Worm (Caenorhabditis elegans) whole organism, L2 larva: ENCODE data around the gene pigk-1.
"Not testable (repeated sequence)": the region's sequence is repeated elsewhere in the genome, so short reads cannot be mapped to it uniquely, and the experiment has no call there.

Experiments used
- R02D3.7 ChIP-seq: fragments of 150-350 bp; optimal IDR thresholded peaks from 2 replicates; lab custom pipeline; 2014; ENCODE audit warnings: missing biosample characterization, missing genetic modification characterization
- elt-3 ChIP-seq: sonication (generic microtip); optimal IDR thresholded peaks from 2 replicates; lab custom pipeline; 2017; ENCODE audit warnings: missing biosample characterization, missing genetic modification characterization
- nhr-12 ChIP-seq: fragments of 150-350 bp; optimal IDR thresholded peaks from 2 replicates; lab custom pipeline; 2014; ENCODE audit warnings: missing biosample characterization, missing genetic modification characterization
- nhr-77 ChIP-seq: fragments of 150-350 bp; optimal IDR thresholded peaks from 2 replicates; lab custom pipeline; 2014; ENCODE audit warnings: missing biosample characterization, missing genetic modification characterization
- skn-1 ChIP-seq: sonication (generic microtip); optimal IDR thresholded peaks from 2 replicates; lab custom pipeline; 2017; ENCODE audit warnings: missing biosample characterization, missing genetic modification characterization
- snpc-4 ChIP-seq: fragments of 150-350 bp; optimal IDR thresholded peaks from 2 replicates; lab custom pipeline; 2014; ENCODE audit warnings: missing biosample characterization, missing genetic modification characterization

DNA sequence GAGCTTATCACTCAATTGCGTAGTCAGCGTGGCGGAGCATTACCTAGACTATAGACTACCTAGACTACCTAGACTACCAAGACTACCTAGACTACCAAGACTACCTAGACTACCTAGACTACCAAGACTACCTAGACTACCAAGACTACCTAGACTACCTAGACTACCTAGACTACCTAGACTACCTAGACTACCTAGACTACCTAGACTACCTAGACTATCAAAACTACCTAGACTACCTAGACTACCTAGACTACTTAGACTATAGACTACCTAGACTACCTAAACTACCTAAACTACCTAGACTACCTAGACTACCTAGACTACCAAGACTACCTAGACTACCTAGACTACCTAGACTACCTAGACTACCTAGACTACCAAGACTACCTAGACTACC lies 38.9 kb downstream of the pigk-1 start:
- TF ChIP-seq elt-3 (tag; lab: Kevin White, UChicago); nhr-77 (tag; lab: Kevin White, UChicago); snpc-4; nhr-12 (tag; lab: Kevin White, UChicago); R02D3.7; skn-1 (tag; lab: Kevin White, UChicago): not testable (repeated sequence)
